Worm (Caenorhabditis elegans): ENCODE measurements around the gene T01B6.1.

Gene T01B6.1

DNA sequence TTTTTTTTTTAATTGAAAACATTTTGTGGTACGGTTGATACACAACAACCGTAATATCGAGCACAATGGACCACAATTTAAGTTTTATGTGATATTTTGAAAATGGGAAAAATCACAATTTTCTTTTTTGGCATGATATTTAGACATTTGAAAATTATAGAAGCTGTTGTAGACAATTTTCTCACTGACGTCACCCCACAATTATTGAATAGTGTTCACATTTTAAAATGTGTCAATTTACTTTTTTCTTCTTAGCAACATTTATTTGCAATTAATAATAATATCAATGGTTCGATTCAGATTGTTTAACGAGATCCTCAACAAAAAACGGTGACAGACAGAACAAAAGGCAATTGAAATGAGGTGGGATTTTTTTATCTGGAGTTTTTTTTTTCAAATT lies at the start of gene T01B6.1:
Gene T01B6.1 (plus strand): TSS at position 301 of the 400 bp plus-strand sequence.
- TF ChIP-seq W03F9.2 (tag; optimal IDR thresholded peaks at IDR 0.05): no peak

DNA sequence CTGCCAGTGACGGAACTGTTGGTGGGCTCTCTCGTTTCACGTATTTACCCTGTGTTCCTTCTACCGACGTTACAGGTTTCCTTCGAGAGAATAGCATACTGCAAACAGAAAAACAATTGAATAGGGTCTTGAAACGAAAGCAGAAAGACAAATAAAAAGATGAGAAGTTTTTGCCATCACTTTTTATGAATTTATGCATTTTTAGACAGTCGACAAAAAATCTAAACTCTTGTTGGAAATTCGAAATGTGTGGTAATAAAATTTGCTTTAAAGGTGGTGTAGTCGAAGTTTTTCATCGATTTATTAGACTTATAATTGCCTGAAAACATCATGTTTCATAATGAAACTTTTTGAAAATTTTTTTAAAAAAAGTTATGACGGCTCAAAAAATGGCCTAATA lies 48.4 kb upstream of the T01B6.1 start, which contains the start of gene sav-1:
Gene sav-1 (minus strand): TSS at position 101 of the 400 bp plus-strand sequence.
- no peak for TF ChIP-seq dao-5 (tag; optimal IDR thresholded peaks at IDR 0.05)
- TF ChIP-seq him-1 (tag; optimal IDR thresholded peaks at IDR 0.05): no peak
- no peak for TF ChIP-seq W03F9.2 (tag; optimal IDR thresholded peaks at IDR 0.05)

- TF ChIP-seq dao-5 (tag; optimal IDR thresholded peaks at IDR 0.05): no peak
Observed at ce11 chrX:2287977-2288387, 47.5 kb upstream of the T01B6.1 start.

DNA sequence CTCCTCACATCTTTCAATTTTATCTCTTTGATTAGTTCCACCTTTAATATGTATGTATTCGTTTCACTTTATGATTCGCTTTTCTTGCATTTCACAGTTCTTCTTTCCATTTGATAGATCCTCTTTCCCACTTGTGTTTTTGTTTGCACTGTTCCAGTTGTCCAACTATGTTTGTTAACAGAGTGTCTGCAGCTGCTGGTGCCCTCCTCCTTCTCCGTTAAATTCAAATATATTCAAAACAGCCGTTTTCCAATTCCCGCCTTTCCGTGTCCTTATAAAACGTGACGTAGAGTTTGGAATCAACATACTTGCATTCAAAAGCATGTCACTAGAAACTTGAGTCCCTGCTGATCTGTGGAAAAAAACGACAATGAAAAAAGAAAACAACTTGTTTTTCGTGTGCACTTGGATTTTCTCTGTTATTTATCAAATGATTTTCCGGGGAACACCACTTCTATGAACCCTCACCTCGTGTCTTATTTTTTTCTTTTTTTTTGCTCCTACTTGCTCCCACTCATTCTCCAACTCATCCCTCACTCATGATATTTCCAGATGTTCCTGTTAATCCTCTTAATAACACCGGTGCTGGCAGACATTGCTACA lies 41.2 kb upstream of the T01B6.1 start, which contains the start of gene T10H10.2:
Gene T10H10.2 (plus strand): TSS at position 553 of the 603 bp plus-strand sequence.
- TF ChIP-seq him-1 (tag; optimal IDR thresholded peaks at IDR 0.05): no peak
- TF ChIP-seq dao-5 (tag; optimal IDR thresholded peaks at IDR 0.05): no peak
- no peak for TF ChIP-seq W03F9.2 (tag; optimal IDR thresholded peaks at IDR 0.05)

DNA sequence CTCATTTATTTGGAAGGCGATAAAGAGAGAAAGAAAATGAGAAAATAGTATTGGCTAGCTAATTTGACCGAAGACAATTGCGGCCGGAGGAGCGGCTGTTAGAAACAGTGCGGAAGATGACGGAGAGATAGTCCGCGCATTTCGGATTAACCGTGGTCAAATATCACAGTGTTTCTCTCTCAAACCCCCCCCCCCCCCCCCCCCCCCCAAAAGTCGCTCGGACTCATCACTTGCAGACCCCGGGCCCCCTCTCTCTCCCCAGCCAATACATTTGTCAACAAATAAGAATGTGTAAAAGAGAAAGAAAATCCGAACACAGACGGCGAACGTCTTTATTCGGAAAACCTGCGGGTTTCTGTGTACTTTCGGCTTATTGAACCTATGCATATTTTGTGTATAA lies 33.7 kb upstream of the T01B6.1 start:
- no peak for TF ChIP-seq W03F9.2 (tag; optimal IDR thresholded peaks at IDR 0.05)
- no peak for TF ChIP-seq dao-5 (tag; optimal IDR thresholded peaks at IDR 0.05)
- TF ChIP-seq him-1 (tag; optimal IDR thresholded peaks at IDR 0.05): no peak

ce11 chrX:2302782-2303181 lies 32.7 kb upstream of the T01B6.1 start, which contains the start of gene hum-6:
hum-6 (plus strand) TSS chrX:2303082.
- TF ChIP-seq dao-5 (tag; optimal IDR thresholded peaks at IDR 0.05) (no peak), W03F9.2 (tag; optimal IDR thresholded peaks at IDR 0.05) (no peak), him-1 (tag; optimal IDR thresholded peaks at IDR 0.05) (no peak)

- TF ChIP-seq W03F9.2 (tag; optimal IDR thresholded peaks at IDR 0.05) (no peak), him-1 (tag; optimal IDR thresholded peaks at IDR 0.05) (no peak), dao-5 (tag; optimal IDR thresholded peaks at IDR 0.05) (no peak)
Observed at ce11 chrX:2303253-2303652, 32.2 kb upstream of the T01B6.1 start.

- TF ChIP-seq him-1 (tag; optimal IDR thresholded peaks at IDR 0.05): no peak
- no peak for TF ChIP-seq dao-5 (tag; optimal IDR thresholded peaks at IDR 0.05)
- TF ChIP-seq W03F9.2 (tag; optimal IDR thresholded peaks at IDR 0.05): no peak
Observed at ce11 chrX:2304496-2304895, 31.0 kb upstream of the T01B6.1 start.

DNA sequence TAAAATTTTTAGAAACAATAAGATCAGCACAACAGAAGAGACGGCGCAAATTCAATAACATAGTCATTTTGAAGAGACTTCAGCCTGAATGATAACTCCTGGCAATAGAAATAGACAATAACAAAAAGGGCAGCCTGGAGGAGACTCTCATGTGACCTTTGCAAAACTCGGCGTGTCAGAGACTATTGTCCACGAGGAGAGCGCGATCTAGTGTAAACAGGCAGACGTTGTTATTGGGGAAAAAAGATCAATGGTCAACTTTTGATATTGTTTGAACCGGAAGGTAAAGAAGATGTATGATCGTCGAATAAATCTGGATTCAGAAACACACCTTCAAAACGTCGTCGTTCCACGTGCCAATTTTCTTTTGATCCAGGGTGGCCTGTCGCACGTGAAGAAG lies 19.3 kb upstream of the T01B6.1 start:
- TF ChIP-seq dao-5 (tag; optimal IDR thresholded peaks at IDR 0.05): no peak
- no peak for TF ChIP-seq W03F9.2 (tag; optimal IDR thresholded peaks at IDR 0.05)
- no peak for TF ChIP-seq him-1 (tag; optimal IDR thresholded peaks at IDR 0.05)

ce11 chrX:2316859-2317258 lies 18.6 kb upstream of the T01B6.1 start:
- TF ChIP-seq him-1 (tag; optimal IDR thresholded peaks at IDR 0.05) (no peak), dao-5 (tag; optimal IDR thresholded peaks at IDR 0.05) (no peak), W03F9.2 (tag; optimal IDR thresholded peaks at IDR 0.05) (no peak)

ce11 chrX:2317480-2317879 lies 18.0 kb upstream of the T01B6.1 start:
- no peak for TF ChIP-seq dao-5 (tag; optimal IDR thresholded peaks at IDR 0.05)
- TF ChIP-seq him-1 (tag; optimal IDR thresholded peaks at IDR 0.05): no peak
- no peak for TF ChIP-seq W03F9.2 (tag; optimal IDR thresholded peaks at IDR 0.05)

DNA sequence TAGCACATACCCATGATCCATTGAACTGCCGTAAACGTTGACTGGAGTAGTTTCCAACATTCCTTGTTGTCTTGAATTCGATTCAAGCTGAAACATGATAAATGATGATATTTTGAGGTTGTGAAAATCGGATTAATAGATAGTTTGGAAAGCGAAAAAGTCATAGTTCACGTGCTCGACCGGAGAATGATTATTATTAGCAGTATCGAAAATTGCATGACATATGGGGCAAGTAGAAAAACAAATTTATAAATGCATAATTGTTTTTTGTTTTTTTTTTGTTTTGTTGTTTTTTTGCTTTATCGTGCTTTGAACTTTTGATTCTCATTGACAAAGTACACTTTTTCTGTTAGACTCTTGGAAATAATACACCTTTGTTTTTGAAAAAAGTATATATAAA lies 16.2 kb upstream of the T01B6.1 start, which contains the start of gene aakg-4:
Gene aakg-4 (minus strand): TSS at position 101 of the 400 bp plus-strand sequence.
- TF ChIP-seq him-1 (tag; optimal IDR thresholded peaks at IDR 0.05): no peak
- no peak for TF ChIP-seq dao-5 (tag; optimal IDR thresholded peaks at IDR 0.05)
- TF ChIP-seq W03F9.2 (tag; optimal IDR thresholded peaks at IDR 0.05): no peak

ce11 chrX:2320539-2320938 lies 14.9 kb upstream of the T01B6.1 start:
- no peak for TF ChIP-seq W03F9.2 (tag; optimal IDR thresholded peaks at IDR 0.05)
- no peak for TF ChIP-seq him-1 (tag; optimal IDR thresholded peaks at IDR 0.05)
- no peak for TF ChIP-seq dao-5 (tag; optimal IDR thresholded peaks at IDR 0.05)

DNA sequence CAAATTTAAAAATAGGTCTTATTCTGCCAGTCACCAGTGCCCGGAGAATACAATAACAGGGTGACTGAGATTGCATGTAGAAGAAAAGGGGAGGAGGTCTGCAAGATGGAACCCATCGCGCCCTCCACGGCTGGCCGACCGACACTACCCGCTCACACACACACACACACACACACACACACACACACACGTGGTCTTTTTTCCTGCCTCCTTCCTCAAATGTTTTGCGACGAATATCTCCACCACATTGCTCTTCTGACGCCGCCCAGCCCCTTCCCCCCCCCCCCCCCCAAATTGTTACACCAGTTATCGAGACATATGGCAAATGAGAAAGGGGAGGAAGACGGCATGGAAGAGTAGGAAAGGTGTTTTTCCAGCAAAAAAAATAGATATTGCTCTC lies 13.7 kb upstream of the T01B6.1 start:
- TF ChIP-seq dao-5 (tag; optimal IDR thresholded peaks at IDR 0.05) (no peak), him-1 (tag; optimal IDR thresholded peaks at IDR 0.05) (no peak), W03F9.2 (tag; optimal IDR thresholded peaks at IDR 0.05) (no peak)

DNA sequence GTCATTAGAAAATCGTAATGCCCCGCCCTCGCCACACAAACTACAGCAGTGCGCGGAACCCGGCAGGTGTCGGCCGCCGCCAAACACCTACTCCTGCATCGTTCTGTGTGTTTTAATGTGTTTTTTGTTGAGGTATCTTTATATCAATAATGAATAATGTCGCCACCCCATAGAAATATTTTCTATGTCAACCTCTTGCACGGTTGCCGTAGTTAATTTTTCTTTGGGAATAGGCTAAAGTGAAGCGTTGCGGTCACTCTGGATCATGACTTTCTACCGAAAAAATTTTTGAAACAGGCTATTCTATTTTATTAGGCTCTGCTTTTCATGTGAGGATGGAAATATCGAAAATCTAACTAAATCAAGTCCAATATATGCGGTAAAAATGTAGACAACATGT lies 6.6 kb upstream of the T01B6.1 start:
- no peak for TF ChIP-seq dao-5 (tag; optimal IDR thresholded peaks at IDR 0.05)
- no peak for TF ChIP-seq him-1 (tag; optimal IDR thresholded peaks at IDR 0.05)
- TF ChIP-seq W03F9.2 (tag; optimal IDR thresholded peaks at IDR 0.05): no peak

Measured in whole organism, L4/young adult.